Worm (Caenorhabditis elegans) whole organism, L4 larva: Measurements from ENCODE around the gene F27E5.5.

Experiments
- F37D6.2 ChIP-seq: sonication (generic microtip); optimal IDR thresholded peaks from 2 replicates; lab custom pipeline; 2016; ENCODE audit warnings: mild to moderate bottlenecking, missing genetic modification characterization, missing compliant biosample characterization
- F49E8.2 ChIP-seq: sonication (generic microtip); optimal IDR thresholded peaks from 2 replicates; lab custom pipeline; 2016; ENCODE audit warnings: missing compliant biosample characterization, mild to moderate bottlenecking, missing genetic modification characterization, borderline replicate concordance
- T26A8.4 ChIP-seq: fragments of 200-800 bp; sonication (Bioruptor generic); IDR thresholded peaks from 2 replicates; pipeline ENCODE4 v1.3.6; 2022; ENCODE audit warnings: missing genetic modification characterization, missing compliant biosample characterization
- Y105C5A.15 ChIP-seq: fragments of 200-800 bp; sonication (Bioruptor generic); IDR thresholded peaks from 2 replicates; pipeline ENCODE4 v1.3.6; 2022; ENCODE audit warnings: missing genetic modification characterization, missing compliant biosample characterization
- Y48G9A.11 ChIP-seq: fragments of 200-800 bp; sonication (Bioruptor generic); IDR thresholded peaks from 2 replicates; pipeline ENCODE4 v1.3.6; 2022; ENCODE audit warnings: missing genetic modification reagents, missing genetic modification characterization, missing compliant biosample characterization
- Y5F2A.4 ChIP-seq: fragments of 200-800 bp; sonication (Bioruptor generic); optimal IDR thresholded peaks from 2 replicates; lab custom pipeline; 2018; ENCODE audit warnings: mild to moderate bottlenecking, missing genetic modification characterization, missing compliant biosample characterization
- Y75B8A.6 ChIP-seq: fragments of 200-800 bp; sonication (Bioruptor generic); IDR thresholded peaks from 2 replicates; pipeline ENCODE4 v1.3.6; 2022; ENCODE audit warnings: missing genetic modification reagents, missing genetic modification characterization, missing compliant biosample characterization
- ama-1 ChIP-seq: fragments of 150-350 bp; optimal IDR thresholded peaks from 2 replicates; lab custom pipeline; 2014; ENCODE audit warnings: inconsistent platforms, mixed read lengths
- arid-1 ChIP-seq: fragments of 200-800 bp; sonication (Bioruptor generic); conservative IDR thresholded peaks from 2 replicates; pipeline ENCODE4 v1.3.6; 2022; ENCODE audit warnings: missing genetic modification reagents, missing genetic modification characterization, missing compliant biosample characterization
- attf-4 ChIP-seq: sonication (generic microtip); optimal IDR thresholded peaks from 3 replicates; lab custom pipeline; 2017; ENCODE audit warnings: missing biosample characterization, missing genetic modification characterization
- ceh-20 ChIP-seq: fragments of 200-800 bp; sonication (Bioruptor generic); IDR thresholded peaks from 2 replicates; pipeline ENCODE4 v1.3.6; 2022; ENCODE audit warnings: missing genetic modification reagents, missing genetic modification characterization, missing compliant biosample characterization
- ceh-28 ChIP-seq: fragments of 150-350 bp; optimal IDR thresholded peaks from 2 replicates; lab custom pipeline; 2014; ENCODE audit warnings: missing biosample characterization, missing genetic modification reagents, missing genetic modification characterization
- ceh-32 ChIP-seq: sonication (generic microtip); optimal IDR thresholded peaks from 2 replicates; lab custom pipeline; 2016; ENCODE audit warnings: mild to moderate bottlenecking, missing genetic modification characterization, missing compliant biosample characterization; ENCODE audit not compliant: poor library complexity
- ceh-82 ChIP-seq: sonication (generic microtip); optimal IDR thresholded peaks from 2 replicates; lab custom pipeline; 2017; ENCODE audit warnings: missing biosample characterization, missing genetic modification characterization
- ces-1 ChIP-seq: fragments of 150-350 bp; sonication (generic microtip); optimal IDR thresholded peaks from 4 replicates; lab custom pipeline; 2014; ENCODE audit warnings: missing biosample characterization, missing genetic modification reagents, missing genetic modification characterization
- ctbp-1 ChIP-seq: fragments of 200-800 bp; sonication (Bioruptor generic); IDR thresholded peaks from 2 replicates; pipeline ENCODE4 v1.3.6; 2022; ENCODE audit warnings: missing genetic modification reagents, missing genetic modification characterization, missing compliant biosample characterization
- daf-8 ChIP-seq: fragments of 200-800 bp; sonication (Bioruptor generic); IDR thresholded peaks from 2 replicates; pipeline ENCODE4 v1.3.6; 2022; ENCODE audit warnings: missing genetic modification characterization, missing compliant biosample characterization
- dmd-6 ChIP-seq: fragments of 200-800 bp; sonication (Bioruptor generic); IDR thresholded peaks from 2 replicates; pipeline ENCODE4 v1.3.6; 2022; ENCODE audit warnings: missing genetic modification reagents, missing genetic modification characterization, missing compliant biosample characterization
- dmd-8 ChIP-seq: fragments of 200-800 bp; sonication (Bioruptor generic); IDR thresholded peaks from 2 replicates; pipeline ENCODE4 v1.3.6; 2022; ENCODE audit warnings: missing genetic modification characterization, missing compliant biosample characterization
- dmd-9 ChIP-seq: fragments of 200-800 bp; sonication (Bioruptor generic); IDR thresholded peaks from 2 replicates; pipeline ENCODE4 v1.3.6; 2022; ENCODE audit warnings: missing genetic modification reagents, missing genetic modification characterization, missing compliant biosample characterization
- dpl-1 ChIP-seq: fragments of 150-350 bp; optimal IDR thresholded peaks from 2 replicates; lab custom pipeline; 2014; ENCODE audit warnings: missing biosample characterization, missing genetic modification reagents, missing genetic modification characterization
- duxl-1 ChIP-seq: sonication (generic microtip); optimal IDR thresholded peaks from 2 replicates; lab custom pipeline; 2016; ENCODE audit warnings: mild to moderate bottlenecking, missing genetic modification characterization, moderate library complexity, missing compliant biosample characterization; ENCODE audit not compliant: poor library complexity
- fkh-10 ChIP-seq: fragments of 150-350 bp; optimal IDR thresholded peaks from 2 replicates; lab custom pipeline; 2014; ENCODE audit warnings: missing biosample characterization, missing genetic modification reagents, missing genetic modification characterization
- hlh-11 ChIP-seq: fragments of 200-800 bp; sonication (Bioruptor generic); optimal IDR thresholded peaks from 2 replicates; lab custom pipeline; 2018; ENCODE audit warnings: mild to moderate bottlenecking, missing genetic modification characterization, missing compliant biosample characterization
- hmg-1.1 ChIP-seq: fragments of 200-800 bp; sonication (Bioruptor generic); IDR thresholded peaks from 2 replicates; pipeline ENCODE4 v1.3.6; 2022; ENCODE audit warnings: missing genetic modification reagents, missing genetic modification characterization, missing compliant biosample characterization
- lin-13 ChIP-seq: fragments of 150-350 bp; optimal IDR thresholded peaks from 2 replicates; lab custom pipeline; 2014; ENCODE audit warnings: missing biosample characterization, missing genetic modification reagents, missing genetic modification characterization
- lin-29 ChIP-seq: fragments of 200-800 bp; sonication (Bioruptor generic); IDR thresholded peaks from 2 replicates; pipeline ENCODE4 v1.3.6; 2022; ENCODE audit warnings: missing genetic modification reagents, missing genetic modification characterization, missing compliant biosample characterization
- lin-38 ChIP-seq: fragments of 200-800 bp; sonication (Bioruptor generic); IDR thresholded peaks from 2 replicates; pipeline ENCODE4 v1.3.6; 2022; ENCODE audit warnings: missing genetic modification reagents, missing genetic modification characterization, missing compliant biosample characterization
- lsy-2 ChIP-seq, 2 experiments: fragments of 150-350 bp in 1 of 2; sonication (generic microtip) in 1 of 2; optimal IDR thresholded peaks; 2 replicates each; lab custom pipeline; 2014 to 2017; ENCODE audit warnings: missing biosample characterization in 2 of 2, missing genetic modification characterization in 2 of 2
- madf-5 ChIP-seq, 2 experiments: fragments of 200-800 bp; sonication (Bioruptor generic); IDR thresholded peaks; 2 replicates each; pipeline ENCODE4 v1.3.6; 2022; ENCODE audit warnings: missing compliant biosample characterization in 2 of 2, missing genetic modification characterization in 2 of 2
- madf-9 ChIP-seq: fragments of 200-800 bp; sonication (Bioruptor generic); conservative IDR thresholded peaks from 2 replicates; pipeline ENCODE4 v1.3.6; 2022; ENCODE audit warnings: missing genetic modification reagents, missing genetic modification characterization, missing compliant biosample characterization
- mdt-29 ChIP-seq: fragments of 200-800 bp; sonication (Bioruptor generic); IDR thresholded peaks from 2 replicates; pipeline ENCODE4 v1.3.6; 2022; ENCODE audit warnings: missing genetic modification reagents, missing genetic modification characterization, missing compliant biosample characterization
- mxl-2 ChIP-seq: fragments of 200-800 bp; sonication (Bioruptor generic); conservative IDR thresholded peaks from 2 replicates; pipeline ENCODE4 v1.3.6; 2022; ENCODE audit warnings: missing genetic modification reagents, missing genetic modification characterization, missing compliant biosample characterization
- mxl-3 ChIP-seq: fragments of 200-800 bp; sonication (Bioruptor generic); optimal IDR thresholded peaks from 2 replicates; lab custom pipeline; 2018; ENCODE audit warnings: mild to moderate bottlenecking, missing genetic modification characterization, missing compliant biosample characterization
- nhr-10 ChIP-seq: fragments of 150-350 bp; optimal IDR thresholded peaks from 2 replicates; lab custom pipeline; 2014; ENCODE audit warnings: missing biosample characterization, missing genetic modification characterization
- nhr-111 ChIP-seq: fragments of 200-800 bp; sonication (Bioruptor generic); optimal IDR thresholded peaks from 2 replicates; lab custom pipeline; 2018; ENCODE audit warnings: mild to moderate bottlenecking, missing genetic modification characterization, missing compliant biosample characterization
- nhr-28 ChIP-seq: fragments of 150-350 bp; optimal IDR thresholded peaks from 2 replicates; lab custom pipeline; 2014; ENCODE audit warnings: missing biosample characterization, missing genetic modification characterization
- nhr-42 ChIP-seq: fragments of 200-800 bp; sonication (Bioruptor generic); IDR thresholded peaks from 2 replicates; pipeline ENCODE4 v1.3.6; 2022; ENCODE audit warnings: missing genetic modification characterization, missing compliant biosample characterization
- nhr-48 ChIP-seq: sonication (generic microtip); optimal IDR thresholded peaks from 2 replicates; lab custom pipeline; 2016; ENCODE audit warnings: mild to moderate bottlenecking, missing genetic modification characterization, missing compliant biosample characterization
- rbr-2 ChIP-seq: sonication (generic microtip); optimal IDR thresholded peaks from 2 replicates; lab custom pipeline; 2016; ENCODE audit warnings: missing genotype, missing genetic modification characterization, missing compliant biosample characterization
- skn-1 ChIP-seq: fragments of 150-350 bp; optimal IDR thresholded peaks from 2 replicates; lab custom pipeline; 2014; ENCODE audit warnings: missing biosample characterization, missing genetic modification characterization
- snpc-1.2 ChIP-seq: fragments of 200-800 bp; sonication (Bioruptor generic); IDR thresholded peaks from 2 replicates; pipeline ENCODE4 v1.3.6; 2022; ENCODE audit warnings: missing genetic modification reagents, missing genetic modification characterization, missing compliant biosample characterization
- snpc-4 ChIP-seq: fragments of 150-350 bp; optimal IDR thresholded peaks from 2 replicates; lab custom pipeline; 2014; ENCODE audit warnings: missing biosample characterization, missing genetic modification characterization
- spr-1 ChIP-seq: sonication (generic microtip); optimal IDR thresholded peaks from 2 replicates; lab custom pipeline; 2016; ENCODE audit warnings: mild to moderate bottlenecking, missing genetic modification characterization, missing compliant biosample characterization
- unc-130 ChIP-seq: sonication (generic microtip); optimal IDR thresholded peaks from 2 replicates; lab custom pipeline; 2016; ENCODE audit warnings: missing genetic modification reagents, missing genetic modification characterization, missing compliant biosample characterization
- vab-7 ChIP-seq: fragments of 200-800 bp; sonication (Bioruptor generic); IDR thresholded peaks from 2 replicates; pipeline ENCODE4 v1.3.6; 2022; ENCODE audit warnings: missing genetic modification reagents, missing genetic modification characterization, missing compliant biosample characterization
- zag-1 ChIP-seq: fragments of 150-350 bp; optimal IDR thresholded peaks from 2 replicates; lab custom pipeline; 2014; ENCODE audit warnings: missing biosample characterization, missing genetic modification characterization
- zfp-3 ChIP-seq: fragments of 200-800 bp; sonication (Bioruptor generic); conservative IDR thresholded peaks from 2 replicates; pipeline ENCODE4 v1.3.6; 2022; ENCODE audit warnings: missing genetic modification reagents, missing genetic modification characterization, missing compliant biosample characterization
- zip-11 ChIP-seq: fragments of 200-800 bp; sonication (Bioruptor generic); IDR thresholded peaks from 2 replicates; pipeline ENCODE4 v1.3.6; 2022; ENCODE audit warnings: missing genetic modification characterization, missing compliant biosample characterization
- zip-2 ChIP-seq: fragments of 150-350 bp; optimal IDR thresholded peaks from 2 replicates; lab custom pipeline; 2014; ENCODE audit warnings: missing biosample characterization, missing genetic modification characterization

F27E5.5 gene

DNA sequence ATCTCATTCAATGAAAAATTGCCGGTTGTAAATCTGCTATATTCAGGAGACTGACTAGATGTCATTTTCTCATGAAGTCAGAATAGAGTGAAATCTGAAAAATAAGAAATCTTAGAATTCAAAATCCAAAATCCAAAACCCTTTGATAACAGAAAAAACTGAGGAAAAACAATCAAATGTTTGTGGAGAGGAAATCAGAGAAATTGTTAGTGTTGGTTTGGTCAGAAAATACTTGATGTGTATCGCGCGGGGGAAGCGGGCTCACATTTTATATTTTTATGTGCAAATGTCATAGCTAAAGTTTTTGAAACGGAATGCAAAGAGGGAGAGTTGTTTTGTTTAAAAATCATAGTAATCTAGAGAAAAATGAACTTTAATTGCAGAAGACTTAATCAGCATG lies at the start of gene F27E5.5:
TSS of gene F27E5.5 (minus strand) at position 101 of the 400 bp plus-strand sequence.
- TF ChIP-seq mdt-29 (GFP tag; lab: Robert Waterston, UW) (no peak), dmd-9 (GFP tag; lab: Robert Waterston, UW) (no peak), madf-9 (GFP tag; lab: Robert Waterston, UW) (no peak)

ce11 chrII:10174338-10174737 lies 42.7 kb upstream of the F27E5.5 start, which contains the start of gene F33H1.4:
TSS of gene F33H1.4 (plus strand) at chrII:10174648.
- TF ChIP-seq ceh-32 (tag; lab: Kevin White, UChicago) (no peak), nhr-10 (tag; lab: Kevin White, UChicago) (no peak), lin-29 (GFP tag; lab: Robert Waterston, UW) (0 out of 2 replicates have a peak, but pooled peaks have one; percentile 19), nhr-28 (peak; percentile 12), mxl-2 (GFP tag; lab: Robert Waterston, UW) (no peak), ceh-82 (no peak), F49E8.2 (tag; lab: Kevin White, UChicago) (peak; percentile 8), vab-7 (no peak), zfp-3 (GFP tag; lab: Robert Waterston, UW) (peak; percentile 33; the same call in 1 of the 2 replicates), daf-8 (GFP tag; lab: Robert Waterston, UW) (no peak), lin-13 (GFP tag; lab: Kevin White, UChicago) (peak; percentile 99), mxl-3 (no peak), F37D6.2 (peak; percentile 69), Y75B8A.6 (no peak), Y48G9A.11 (GFP tag; lab: Robert Waterston, UW) (0 out of 2 replicates have a peak, but pooled peaks have one; percentile 6), snpc-1.2 (GFP tag; lab: Robert Waterston, UW) (no peak), rbr-2 (tag; lab: Kevin White, UChicago) (peak; percentile 3), fkh-10 (GFP tag; lab: Kevin White, UChicago) (peak; percentile 3), nhr-48 (tag; lab: Kevin White, UChicago) (peak; percentile 21), spr-1 (tag; lab: Kevin White, UChicago) (no peak), duxl-1 (peak; percentile 44), ama-1 (lab: Kevin White, UChicago) (peak; percentile 57), attf-4 (tag; lab: Kevin White, UChicago) (no peak), zip-2 (tag; lab: Kevin White, UChicago) (no peak), ctbp-1 (GFP tag; lab: Robert Waterston, UW) (no peak), madf-5 (GFP tag; IDR thresholded peaks at IDR 0.05; lab: Robert Waterston, UW) (no peak), unc-130 (GFP tag; lab: Kevin White, UChicago) (peak; percentile 20), nhr-42 (GFP tag; lab: Robert Waterston, UW) (0 out of 2 replicates have a peak, but pooled peaks have one; percentile 15), zip-11 (GFP tag; lab: Robert Waterston, UW) (no peak), arid-1 (peak; percentile 62; the same call in 1 of the 2 replicates), zag-1 (tag; lab: Kevin White, UChicago) (no peak), Y105C5A.15 (no peak), hmg-1.1 (GFP tag; lab: Robert Waterston, UW) (peak; percentile 74), lsy-2 (tag; optimal IDR thresholded peaks at IDR 0.05; lab: Kevin White, UChicago) (peak; percentile 77 to 96), ces-1 (no peak), ceh-28 (peak; percentile 51), ceh-20 (GFP tag; lab: Robert Waterston, UW) (0 out of 2 replicates have a peak, but pooled peaks have one; percentile 24), dpl-1 (peak; percentile 47), hlh-11 (tag; lab: Kevin White, UChicago) (peak; percentile 51), snpc-4 (tag; lab: Kevin White, UChicago) (no peak), nhr-111 (GFP tag; lab: Kevin White, UChicago) (no peak), dmd-8 (no peak), dmd-6 (GFP tag; lab: Robert Waterston, UW) (no peak; the same call in 1 of the 2 replicates), skn-1 (no peak), Y5F2A.4 (no peak), lin-38 (GFP tag; lab: Robert Waterston, UW) (peak; percentile 57; the same call in 1 of the 2 replicates), T26A8.4 (GFP tag; lab: Robert Waterston, UW) (peak; percentile 25; the same call in 1 of the 2 replicates)
